Fruit fly (Drosophila melanogaster) whole organism, embryonic: ENCODE data around the gene TwdlE.

Experiments used
- Adf1 ChIP-seq: fragments of 200-800 bp; sonication (Bioruptor generic); IDR thresholded peaks from 2 replicates; pipeline ENCODE4 v1.3.6; 2022; ENCODE audit warnings: missing biosample characterization, missing genetic modification characterization
- Asciz ChIP-seq: fragments of 200-800 bp; sonication (Bioruptor generic); optimal IDR thresholded peaks from 2 replicates; lab custom pipeline; 2017; ENCODE audit warnings: missing biosample characterization, mild to moderate bottlenecking, missing genetic modification characterization, missing genetic modification reagents
- CG10147 ChIP-seq: fragments of 200-800 bp; sonication (Bioruptor generic); optimal IDR thresholded peaks from 2 replicates; lab custom pipeline; 2019; ENCODE audit warnings: missing biosample characterization, mild to moderate bottlenecking, missing genetic modification characterization, moderate library complexity
- CG11247 ChIP-seq: fragments of 200-800 bp; sonication (Bioruptor generic); IDR thresholded peaks from 2 replicates; pipeline ENCODE4 v1.3.6; 2022; ENCODE audit warnings: missing biosample characterization, missing genetic modification characterization
- CG11398 ChIP-seq: fragments of 200-800 bp; sonication (Bioruptor generic); optimal IDR thresholded peaks from 2 replicates; lab custom pipeline; 2016; ENCODE audit warnings: missing biosample characterization, missing genetic modification characterization
- CG11456 ChIP-seq: fragments of 200-800 bp; sonication (Bioruptor generic); IDR thresholded peaks from 3 replicates; pipeline ENCODE4 v1.3.6; 2022; ENCODE audit warnings: missing biosample characterization, missing genetic modification characterization
- CG12104 ChIP-seq: fragments of 200-800 bp; sonication (Bioruptor generic); optimal IDR thresholded peaks from 3 replicates; lab custom pipeline; 2016; ENCODE audit warnings: missing biosample characterization, missing genetic modification characterization
- CG12155 ChIP-seq: fragments of 200-800 bp; sonication (Bioruptor generic); optimal IDR thresholded peaks from 3 replicates; lab custom pipeline; 2016; ENCODE audit warnings: missing biosample characterization, missing genetic modification characterization
- CG12744 ChIP-seq: fragments of 200-800 bp; sonication (Bioruptor generic); optimal IDR thresholded peaks from 2 replicates; lab custom pipeline; 2016; ENCODE audit warnings: missing biosample characterization, missing genetic modification characterization
- CG14860 ChIP-seq: fragments of 200-800 bp; sonication (Bioruptor generic); IDR thresholded peaks from 3 replicates; pipeline ENCODE4 v1.3.6; 2022; ENCODE audit warnings: missing biosample characterization, missing genetic modification characterization; ENCODE audit not compliant: partially characterized antibody
- CG15269 ChIP-seq: fragments of 200-800 bp; sonication (Bioruptor generic); optimal IDR thresholded peaks from 2 replicates; lab custom pipeline; 2018; ENCODE audit warnings: missing biosample characterization, mild to moderate bottlenecking, missing genetic modification characterization, moderate library complexity
- CG1602 ChIP-seq: fragments of 200-800 bp; sonication (Bioruptor generic); optimal IDR thresholded peaks from 3 replicates; lab custom pipeline; 2016; ENCODE audit warnings: missing biosample characterization, missing genetic modification characterization
- CG16813 ChIP-seq: fragments of 200-800 bp; sonication (Bioruptor generic); IDR thresholded peaks from 3 replicates; pipeline ENCODE4 v1.3.6; 2022; ENCODE audit warnings: missing biosample characterization, missing genetic modification characterization; ENCODE audit not compliant: partially characterized antibody
- CG17912 ChIP-seq: fragments of 200-800 bp; sonication (Bioruptor generic); optimal IDR thresholded peaks from 2 replicates; lab custom pipeline; 2018; ENCODE audit warnings: missing biosample characterization, mild to moderate bottlenecking, missing genetic modification characterization
- CG2678 ChIP-seq: fragments of 200-800 bp; sonication (Bioruptor generic); optimal IDR thresholded peaks from 3 replicates; lab custom pipeline; 2019; ENCODE audit warnings: missing biosample characterization, mild to moderate bottlenecking, missing genetic modification characterization, moderate library complexity
- CG2875 ChIP-seq: fragments of 200-800 bp; sonication (Bioruptor generic); optimal IDR thresholded peaks from 2 replicates; lab custom pipeline; 2017; ENCODE audit warnings: missing biosample characterization, mild to moderate bottlenecking, missing genetic modification characterization, missing genetic modification reagents
- CG30403 ChIP-seq: fragments of 200-800 bp; sonication (Bioruptor generic); optimal IDR thresholded peaks from 3 replicates; lab custom pipeline; 2016; ENCODE audit warnings: missing biosample characterization, missing genetic modification characterization
- CG3281 ChIP-seq: fragments of 200-800 bp; sonication (Bioruptor generic); optimal IDR thresholded peaks from 3 replicates; lab custom pipeline; 2017; ENCODE audit warnings: missing biosample characterization, mild to moderate bottlenecking, missing genetic modification characterization
- CG34376 ChIP-seq: fragments of 200-800 bp; sonication (Bioruptor generic); optimal IDR thresholded peaks from 2 replicates; lab custom pipeline; 2018; ENCODE audit warnings: missing biosample characterization, mild to moderate bottlenecking, missing genetic modification characterization
- CG6683 ChIP-seq: fragments of 200-800 bp; sonication (Bioruptor generic); optimal IDR thresholded peaks from 2 replicates; lab custom pipeline; 2017; ENCODE audit warnings: missing biosample characterization, mild to moderate bottlenecking, missing genetic modification characterization, missing genetic modification reagents
- CG6791 ChIP-seq: fragments of 200-800 bp; sonication (Bioruptor generic); IDR thresholded peaks from 3 replicates; pipeline ENCODE4 v1.3.6; 2022; ENCODE audit warnings: missing biosample characterization, missing genetic modification characterization; ENCODE audit not compliant: partially characterized antibody
- CG8290 ChIP-seq, 3 experiments: fragments of 200-800 bp; sonication (Bioruptor generic); optimal IDR thresholded peaks; 2 replicates each; lab custom pipeline; 2016 to 2019; ENCODE audit warnings: missing biosample characterization in 3 of 3, missing genetic modification characterization in 3 of 3, mild to moderate bottlenecking in 2 of 3, moderate library complexity in 1 of 3
- CG9215 ChIP-seq: fragments of 200-800 bp; sonication (Bioruptor generic); IDR thresholded peaks from 2 replicates; pipeline ENCODE4 v1.3.6; 2022; ENCODE audit warnings: missing biosample characterization, missing genetic modification characterization
- CTCF ChIP-seq: fragments of 200-800 bp; sonication (Bioruptor generic); optimal IDR thresholded peaks from 2 replicates; lab custom pipeline; 2017; ENCODE audit warnings: missing biosample characterization, mild to moderate bottlenecking, missing genetic modification characterization, moderate library complexity
- D ChIP-seq, 2 experiments: fragments of 200-800 bp in 1 of 2; fragments of >200 bp in 1 of 2; sonication (Bioruptor generic) in 1 of 2; optimal IDR thresholded peaks; 2 replicates in 1 of 2; 3 replicates in 1 of 2; lab custom pipeline; 2017; ENCODE audit warnings: mild to moderate bottlenecking in 1 of 2, missing biosample characterization in 1 of 2, missing genetic modification characterization in 1 of 2, missing genetic modification reagents in 1 of 2
- D19B ChIP-seq: fragments of 200-800 bp; sonication (Bioruptor generic); optimal IDR thresholded peaks from 2 replicates; lab custom pipeline; 2017; ENCODE audit warnings: missing biosample characterization, mild to moderate bottlenecking, missing genetic modification characterization
- Dad ChIP-seq: fragments of 200-800 bp; sonication (Bioruptor generic); optimal IDR thresholded peaks from 3 replicates; lab custom pipeline; 2016; ENCODE audit warnings: missing biosample characterization, missing genetic modification characterization
- Dip2 ChIP-seq: fragments of 200-800 bp; sonication (Bioruptor generic); IDR thresholded peaks from 2 replicates; pipeline ENCODE4 v1.3.6; 2022; ENCODE audit warnings: missing biosample characterization, missing genetic modification characterization
- Doc2 ChIP-seq: fragments of 200-800 bp; sonication (Bioruptor generic); IDR thresholded peaks from 2 replicates; pipeline ENCODE4 v1.3.6; 2022; ENCODE audit warnings: missing biosample characterization, missing genetic modification characterization
- Drgx ChIP-seq: fragments of 200-800 bp; sonication (Bioruptor generic); IDR thresholded peaks from 2 replicates; pipeline ENCODE4 v1.3.6; 2022; ENCODE audit warnings: missing biosample characterization, missing genetic modification characterization
- Gsc ChIP-seq: fragments of 200-800 bp; sonication (Bioruptor generic); IDR thresholded peaks from 2 replicates; pipeline ENCODE4 v1.3.6; 2022; ENCODE audit warnings: missing biosample characterization, missing genetic modification characterization
- HmgD ChIP-seq: fragments of 200-800 bp; sonication (Bioruptor generic); optimal IDR thresholded peaks from 3 replicates; lab custom pipeline; 2016; ENCODE audit warnings: missing biosample characterization, missing genetic modification characterization
- Hr78 ChIP-seq, 2 experiments: fragments of 200-800 bp in 1 of 2; fragments of >200 bp in 1 of 2; sonication (Bioruptor generic) in 1 of 2; optimal IDR thresholded peaks; 2 replicates each; lab custom pipeline; 2017 to 2019; ENCODE audit warnings: missing biosample characterization in 2 of 2, missing genetic modification characterization in 2 of 2, mild to moderate bottlenecking in 1 of 2, moderate library complexity in 1 of 2
- Neu2 ChIP-seq: fragments of 200-800 bp; sonication (Bioruptor generic); optimal IDR thresholded peaks from 3 replicates; lab custom pipeline; 2016; ENCODE audit warnings: missing biosample characterization, missing genetic modification characterization, borderline replicate concordance
- bigmax ChIP-seq: fragments of 200-800 bp; sonication (Bioruptor generic); optimal IDR thresholded peaks from 2 replicates; lab custom pipeline; 2018; ENCODE audit warnings: missing biosample characterization, mild to moderate bottlenecking, missing genetic modification characterization
- cg ChIP-seq: fragments of 200-800 bp; sonication (Bioruptor generic); optimal IDR thresholded peaks from 3 replicates; lab custom pipeline; 2019; ENCODE audit warnings: missing biosample characterization, mild to moderate bottlenecking, missing genetic modification characterization, moderate library complexity
- croc ChIP-seq: fragments of 200-800 bp; sonication (Bioruptor generic); conservative IDR thresholded peaks from 3 replicates; pipeline ENCODE4 v1.3.6; 2022; ENCODE audit warnings: missing biosample characterization, missing genetic modification characterization
- dati ChIP-seq: fragments of 200-800 bp; sonication (Bioruptor generic); IDR thresholded peaks from 2 replicates; pipeline ENCODE4 v1.3.6; 2022; ENCODE audit warnings: missing biosample characterization, missing genetic modification characterization
- en ChIP-seq: fragments of 200-800 bp; sonication (Bioruptor generic); optimal IDR thresholded peaks from 2 replicates; lab custom pipeline; 2016; ENCODE audit warnings: missing biosample characterization, missing genetic modification characterization
- gem ChIP-seq: fragments of 200-800 bp; sonication (Bioruptor generic); optimal IDR thresholded peaks from 2 replicates; lab custom pipeline; 2019; ENCODE audit warnings: missing biosample characterization, mild to moderate bottlenecking, missing genetic modification characterization, moderate library complexity
- gro ChIP-seq: fragments of 200-800 bp; sonication (Bioruptor generic); optimal IDR thresholded peaks from 2 replicates; lab custom pipeline; 2016; ENCODE audit warnings: missing biosample characterization, missing genetic modification characterization
- kah ChIP-seq: fragments of 200-800 bp; sonication (Bioruptor generic); optimal IDR thresholded peaks from 2 replicates; lab custom pipeline; 2018; ENCODE audit warnings: missing biosample characterization, mild to moderate bottlenecking, missing genetic modification characterization
- maf-S ChIP-seq: fragments of 200-800 bp; sonication (Bioruptor generic); optimal IDR thresholded peaks from 2 replicates; lab custom pipeline; 2016; ENCODE audit warnings: missing biosample characterization, missing genetic modification characterization
- nerfin-2 ChIP-seq: fragments of 200-800 bp; sonication (Bioruptor generic); IDR thresholded peaks from 2 replicates; pipeline ENCODE4 v1.3.6; 2022; ENCODE audit warnings: missing biosample characterization, missing genetic modification characterization; ENCODE audit not compliant: partially characterized antibody
- nmo ChIP-seq: fragments of 200-800 bp; sonication (Bioruptor generic); optimal IDR thresholded peaks from 2 replicates; lab custom pipeline; 2018; ENCODE audit warnings: missing biosample characterization, mild to moderate bottlenecking, missing genetic modification characterization, moderate library complexity
- repo ChIP-seq: fragments of 200-800 bp; sonication (Bioruptor generic); optimal IDR thresholded peaks from 2 replicates; lab custom pipeline; 2016; ENCODE audit warnings: missing biosample characterization, missing genetic modification characterization
- sim ChIP-seq: fragments of 200-800 bp; sonication (Bioruptor generic); IDR thresholded peaks from 2 replicates; pipeline ENCODE4 v1.3.6; 2022; ENCODE audit warnings: missing biosample characterization, missing genetic modification characterization
- slp2 ChIP-seq: fragments of 200-800 bp; sonication (Bioruptor generic); optimal IDR thresholded peaks from 2 replicates; lab custom pipeline; 2016; ENCODE audit warnings: missing biosample characterization, missing genetic modification characterization
- sug ChIP-seq: fragments of 200-800 bp; optimal IDR thresholded peaks from 2 replicates; lab custom pipeline; 2019; ENCODE audit warnings: missing biosample characterization, mild to moderate bottlenecking, missing genetic modification characterization, moderate library complexity
- usp ChIP-seq: fragments of >200 bp; optimal IDR thresholded peaks from 2 replicates; lab custom pipeline; 2017; ENCODE audit warnings: missing biosample characterization, missing genetic modification characterization
- vnd ChIP-seq: fragments of 200-800 bp; sonication (Bioruptor generic); IDR thresholded peaks from 3 replicates; pipeline ENCODE4 v1.3.6; 2022; ENCODE audit warnings: missing biosample characterization, missing genetic modification characterization; ENCODE audit not compliant: partially characterized antibody

The TwdlE gene

DNA sequence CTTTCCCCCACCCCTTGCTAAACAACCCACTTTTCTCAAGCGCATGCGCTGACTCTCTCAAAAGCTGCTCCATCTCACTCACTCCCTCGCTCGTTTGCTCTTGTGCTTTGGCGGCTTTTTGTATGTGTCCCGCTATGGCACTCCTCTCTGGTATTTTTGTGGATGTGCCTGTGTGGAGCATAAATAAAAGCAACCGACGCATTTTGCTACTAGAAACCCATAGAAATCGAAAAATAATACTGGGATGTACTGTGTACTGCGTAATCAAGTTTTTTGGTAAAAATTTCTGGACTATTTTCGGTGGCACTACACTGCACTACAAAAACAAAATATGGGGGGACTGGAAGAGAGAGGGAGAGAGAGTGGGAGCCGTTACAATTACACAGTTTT lies 50.9 kb downstream of the TwdlE start (continued):
- TF ChIP-seq CG8290 (GFP tag; optimal IDR thresholded peaks at IDR 0.05; lab: Kevin White, UChicago) (no peak), CG8290 (tag; optimal IDR thresholded peaks at IDR 0.05; lab: Kevin White, UChicago) (peak in 1 of 2 experiments; percentile 49), CG30403 (GFP tag; lab: Kevin White, UChicago) (no peak), CG34376 (GFP tag; lab: Kevin White, UChicago) (peak; percentile 49), cg (peak; percentile 92), HmgD (GFP tag; lab: Kevin White, UChicago) (peak; percentile 61), CG12155 (no peak), gem (no peak), slp2 (GFP tag; lab: Kevin White, UChicago) (no peak), Dad (GFP tag; lab: Kevin White, UChicago) (no peak), CG15269 (tag; lab: Kevin White, UChicago) (no peak), repo (GFP tag; lab: Kevin White, UChicago) (no peak), CG17912 (peak; percentile 45), CG11247 (GFP tag; lab: Robert Waterston, UW) (no peak), CG12104 (GFP tag; lab: Kevin White, UChicago) (no peak), CG2875 (GFP tag; lab: Kevin White, UChicago) (no peak), CG16813 (GFP tag; lab: Robert Waterston, UW) (no peak), CG3281 (GFP tag; lab: Kevin White, UChicago) (peak; percentile 28), CG9215 (no peak), croc (GFP tag; lab: Robert Waterston, UW) (no peak), CG1602 (GFP tag; lab: Kevin White, UChicago) (no peak), usp (GFP tag; lab: Kevin White, UChicago) (no peak), Hr78 (GFP tag; optimal IDR thresholded peaks at IDR 0.05; lab: Kevin White, UChicago) (no peak), dati (no peak), nmo (GFP tag; lab: Kevin White, UChicago) (peak; percentile 18), Adf1 (peak; percentile 74), Dip2 (GFP tag; lab: Robert Waterston, UW) (no peak), Gsc (no peak), Drgx (GFP tag; lab: Robert Waterston, UW) (no peak; the same call in 1 of the 2 replicates), Doc2 (GFP tag; lab: Robert Waterston, UW) (no peak), CG10147 (GFP tag; lab: Kevin White, UChicago) (peak; percentile 4), CTCF (GFP tag; lab: Kevin White, UChicago) (no peak), en (GFP tag; lab: Kevin White, UChicago) (no peak), CG14860 (GFP tag; lab: Robert Waterston, UW) (no peak), CG12744 (GFP tag; lab: Kevin White, UChicago) (no peak), D (optimal IDR thresholded peaks at IDR 0.05; lab: Kevin White, UChicago) (no peak), D (GFP tag; optimal IDR thresholded peaks at IDR 0.05; lab: Kevin White, UChicago) (no peak), CG6791 (GFP tag; lab: Robert Waterston, UW) (0 out of 3 replicates have a peak, but pooled peaks have one; percentile 32), vnd (GFP tag; lab: Robert Waterston, UW) (no peak), D19B (no peak), CG11456 (GFP tag; lab: Robert Waterston, UW) (no peak), CG2678 (no peak), gro (peak; percentile 57), nerfin-2 (GFP tag; lab: Robert Waterston, UW) (peak; percentile 26; the same call in 1 of the 2 replicates), CG11398 (GFP tag; lab: Kevin White, UChicago) (no peak), sim (GFP tag; lab: Robert Waterston, UW) (no peak), CG6683 (GFP tag; lab: Kevin White, UChicago) (no peak), Neu2 (no peak), kah (GFP tag; lab: Kevin White, UChicago) (no peak), maf-S (no peak), sug (tag; lab: Kevin White, UChicago) (peak; percentile 39), bigmax (GFP tag; lab: Kevin White, UChicago) (no peak), Asciz (GFP tag; lab: Kevin White, UChicago) (no peak)
